Worm (Caenorhabditis elegans) whole organism, L4 larva: ENCODE measurements around the gene F01G10.5.

Source experiments
- F10B5.3 ChIP-seq: sonication (generic microtip); optimal IDR thresholded peaks from 2 replicates; lab custom pipeline; 2016; ENCODE audit warnings: mild to moderate bottlenecking, missing genetic modification characterization, missing compliant biosample characterization
- R02D3.7 ChIP-seq: fragments of 150-350 bp; sonication (generic microtip); optimal IDR thresholded peaks from 3 replicates; lab custom pipeline; 2014; ENCODE audit warnings: missing biosample characterization, missing genetic modification characterization
- aly-2 ChIP-seq: sonication (generic microtip); optimal IDR thresholded peaks from 2 replicates; lab custom pipeline; 2018; ENCODE audit warnings: missing biosample characterization, missing genetic modification characterization
- ceh-20 ChIP-seq: fragments of 200-800 bp; sonication (Bioruptor generic); IDR thresholded peaks from 2 replicates; pipeline ENCODE4 v1.3.6; 2022; ENCODE audit warnings: missing genetic modification reagents, missing genetic modification characterization, missing compliant biosample characterization
- ceh-28 ChIP-seq: fragments of 150-350 bp; optimal IDR thresholded peaks from 2 replicates; lab custom pipeline; 2014; ENCODE audit warnings: missing biosample characterization, missing genetic modification reagents, missing genetic modification characterization
- ceh-44 ChIP-seq: fragments of 200-800 bp; sonication (Bioruptor generic); IDR thresholded peaks from 2 replicates; pipeline ENCODE4 v1.3.6; 2022; ENCODE audit warnings: missing genetic modification reagents, missing genetic modification characterization, missing compliant biosample characterization
- cey-2 ChIP-seq: sonication (generic microtip); optimal IDR thresholded peaks from 3 replicates; lab custom pipeline; 2017; ENCODE audit warnings: missing genetic modification characterization, mild to moderate bottlenecking, missing compliant biosample characterization, antibody characterized with exemption, borderline replicate concordance; ENCODE audit not compliant: insufficient read depth
- ctbp-1 ChIP-seq: fragments of 200-800 bp; sonication (Bioruptor generic); IDR thresholded peaks from 2 replicates; pipeline ENCODE4 v1.3.6; 2022; ENCODE audit warnings: missing genetic modification reagents, missing genetic modification characterization, missing compliant biosample characterization
- daf-19 ChIP-seq: fragments of 200-800 bp; sonication (Bioruptor generic); conservative IDR thresholded peaks from 2 replicates; pipeline ENCODE4 v1.3.6; 2022; ENCODE audit warnings: missing genetic modification characterization, missing compliant biosample characterization
- dve-1 ChIP-seq: sonication (generic microtip); optimal IDR thresholded peaks from 2 replicates; lab custom pipeline; 2017; ENCODE audit warnings: antibody characterized with exemption, mild to moderate bottlenecking, missing genetic modification characterization, missing compliant biosample characterization; ENCODE audit not compliant: insufficient read depth
- egl-27 ChIP-seq: sonication (generic microtip); optimal IDR thresholded peaks from 3 replicates; lab custom pipeline; 2017; ENCODE audit warnings: missing biosample characterization, missing genetic modification reagents, missing genetic modification characterization
- egl-43 ChIP-seq: fragments of 200-800 bp; sonication (Bioruptor generic); IDR thresholded peaks from 2 replicates; pipeline ENCODE4 v1.3.6; 2022; ENCODE audit warnings: missing genetic modification reagents, missing genetic modification characterization, missing compliant biosample characterization
- hlh-11 ChIP-seq: fragments of 200-800 bp; sonication (Bioruptor generic); optimal IDR thresholded peaks from 2 replicates; lab custom pipeline; 2018; ENCODE audit warnings: mild to moderate bottlenecking, missing genetic modification characterization, missing compliant biosample characterization
- mes-2 ChIP-seq: sonication (generic microtip); optimal IDR thresholded peaks from 2 replicates; lab custom pipeline; 2016; ENCODE audit warnings: missing genotype, mild to moderate bottlenecking, missing genetic modification characterization, missing compliant biosample characterization; ENCODE audit not compliant: poor library complexity, severe bottlenecking
- mxl-2 ChIP-seq: fragments of 200-800 bp; sonication (Bioruptor generic); conservative IDR thresholded peaks from 2 replicates; pipeline ENCODE4 v1.3.6; 2022; ENCODE audit warnings: missing genetic modification reagents, missing genetic modification characterization, missing compliant biosample characterization
- nhr-10 ChIP-seq: fragments of 150-350 bp; optimal IDR thresholded peaks from 2 replicates; lab custom pipeline; 2014; ENCODE audit warnings: missing biosample characterization, missing genetic modification characterization
- nhr-102 ChIP-seq: sonication (generic microtip); optimal IDR thresholded peaks from 2 replicates; lab custom pipeline; 2016; ENCODE audit warnings: mild to moderate bottlenecking, missing genetic modification characterization, moderate library complexity, missing compliant biosample characterization
- nhr-11 ChIP-seq: fragments of 150-350 bp; optimal IDR thresholded peaks from 2 replicates; lab custom pipeline; 2014; ENCODE audit warnings: missing biosample characterization, missing genetic modification characterization
- nhr-76 ChIP-seq: fragments of 150-350 bp; optimal IDR thresholded peaks from 2 replicates; lab custom pipeline; 2014; ENCODE audit warnings: missing biosample characterization, missing genetic modification characterization
- nhr-77 ChIP-seq: fragments of 150-350 bp; optimal IDR thresholded peaks from 2 replicates; lab custom pipeline; 2014; ENCODE audit warnings: missing biosample characterization, missing genetic modification characterization
- php-3 ChIP-seq: fragments of 200-800 bp; sonication (Bioruptor generic); IDR thresholded peaks from 2 replicates; pipeline ENCODE4 v1.3.6; 2022; ENCODE audit warnings: missing genetic modification reagents, missing genetic modification characterization, missing compliant biosample characterization
- rbr-2 ChIP-seq: sonication (generic microtip); optimal IDR thresholded peaks from 2 replicates; lab custom pipeline; 2016; ENCODE audit warnings: missing genotype, missing genetic modification characterization, missing compliant biosample characterization
- saeg-2 ChIP-seq: fragments of 200-800 bp; sonication (Bioruptor generic); IDR thresholded peaks from 2 replicates; pipeline ENCODE4 v1.3.6; 2022; ENCODE audit warnings: missing genetic modification reagents, missing genetic modification characterization, missing compliant biosample characterization
- zfp-3 ChIP-seq: fragments of 200-800 bp; sonication (Bioruptor generic); conservative IDR thresholded peaks from 2 replicates; pipeline ENCODE4 v1.3.6; 2022; ENCODE audit warnings: missing genetic modification reagents, missing genetic modification characterization, missing compliant biosample characterization
- zip-2 ChIP-seq: fragments of 150-350 bp; optimal IDR thresholded peaks from 2 replicates; lab custom pipeline; 2014; ENCODE audit warnings: missing biosample characterization, missing genetic modification characterization
- ztf-11 ChIP-seq: fragments of 150-350 bp; optimal IDR thresholded peaks from 2 replicates; lab custom pipeline; 2014; ENCODE audit warnings: missing biosample characterization, missing genetic modification characterization
- ztf-7 ChIP-seq: fragments of 150-350 bp; optimal IDR thresholded peaks from 2 replicates; lab custom pipeline; 2014; ENCODE audit warnings: missing biosample characterization, missing genetic modification characterization

The F01G10.5 gene

ce11 chrIV:10180133-10180749 lies 50.6 kb downstream of the F01G10.5 start, which contains the start of gene gta-1 (continued):
- no peak for TF ChIP-seq ceh-28 (tag; lab: Kevin White, UChicago)
- TF ChIP-seq ceh-20, result no peak
- peak; percentile 18 for TF ChIP-seq nhr-11 (tag; lab: Kevin White, UChicago)
- TF ChIP-seq nhr-10 (tag; lab: Kevin White, UChicago), result no peak
- no peak for TF ChIP-seq egl-27 (tag; lab: Kevin White, UChicago)
- no peak for TF ChIP-seq nhr-76 (tag; lab: Kevin White, UChicago)
- TF ChIP-seq cey-2, result no peak
- peak; percentile 44 for TF ChIP-seq zip-2 (tag; lab: Kevin White, UChicago)
- no peak for TF ChIP-seq php-3 (GFP tag; lab: Robert Waterston, UW)
- TF ChIP-seq rbr-2 (tag; lab: Kevin White, UChicago), result no peak
- peak; percentile 5 for TF ChIP-seq mes-2
- no peak for TF ChIP-seq mxl-2 (GFP tag; lab: Robert Waterston, UW)
- TF ChIP-seq daf-19 (GFP tag; lab: Robert Waterston, UW), result no peak
- TF ChIP-seq hlh-11 (tag; lab: Kevin White, UChicago), result peak; percentile 30
- TF ChIP-seq ztf-11 (tag; lab: Kevin White, UChicago), result no peak
- TF ChIP-seq R02D3.7 (tag; lab: Kevin White, UChicago), result no peak
- TF ChIP-seq saeg-2 (GFP tag; lab: Robert Waterston, UW), result no peak
- TF ChIP-seq ctbp-1, result no peak
- no peak for TF ChIP-seq ceh-44 (GFP tag; lab: Robert Waterston, UW)
- no peak for TF ChIP-seq zfp-3 (GFP tag; lab: Robert Waterston, UW)
- no peak for TF ChIP-seq F10B5.3 (tag; lab: Kevin White, UChicago)
- no peak for TF ChIP-seq nhr-102 (tag; lab: Kevin White, UChicago)
- TF ChIP-seq ztf-7 (tag; lab: Kevin White, UChicago), result no peak
- TF ChIP-seq nhr-77 (tag; lab: Kevin White, UChicago), result peak; percentile 13
- TF ChIP-seq egl-43 (GFP tag; lab: Robert Waterston, UW), result no peak
- peak; percentile 2 for TF ChIP-seq dve-1 (tag; lab: Kevin White, UChicago)
- TF ChIP-seq aly-2 (tag; lab: Kevin White, UChicago), result no peak
